Fruit fly (Drosophila melanogaster) whole organism, larva: ENCODE results near the gene CG14042.

Experiments
- noc ChIP-seq: fragments of 200-800 bp; sonication (Bioruptor generic); optimal IDR thresholded peaks from 3 replicates; lab custom pipeline; 2019; ENCODE audit warnings: missing biosample characterization, mild to moderate bottlenecking, missing genetic modification characterization, moderate library complexity

CG14042 gene

DNA sequence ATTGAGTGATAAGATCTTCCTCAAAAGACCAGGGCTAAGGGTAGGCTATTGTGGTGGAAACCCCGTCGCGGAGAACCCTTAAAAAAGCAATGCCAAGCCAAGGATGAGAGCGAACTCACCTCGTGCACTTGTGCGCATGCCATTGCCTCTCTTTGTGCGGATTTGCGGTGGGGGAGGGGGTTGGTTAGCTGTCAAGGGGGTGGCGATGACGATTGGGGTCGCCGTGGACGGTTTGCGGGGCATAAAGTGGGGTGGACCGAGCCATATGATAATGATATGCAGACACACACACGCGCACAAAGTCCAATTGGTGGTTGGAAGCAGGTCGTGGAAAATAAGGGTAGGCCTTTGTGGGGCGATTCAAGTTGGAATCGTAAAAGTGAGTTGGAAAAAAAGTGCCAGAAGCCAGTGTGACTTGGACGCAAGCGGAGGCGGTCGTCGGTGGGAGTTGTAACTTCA is at the start of gene CG14042, which contains the start of gene SP555:
CG14042 (plus strand) TSS at position 308 of the 459 bp plus-strand sequence.
SP555 (plus strand) TSS at position 308 of the 459 bp plus-strand sequence.
- TF ChIP-seq noc (tag; lab: Kevin White, UChicago): no peak

DNA sequence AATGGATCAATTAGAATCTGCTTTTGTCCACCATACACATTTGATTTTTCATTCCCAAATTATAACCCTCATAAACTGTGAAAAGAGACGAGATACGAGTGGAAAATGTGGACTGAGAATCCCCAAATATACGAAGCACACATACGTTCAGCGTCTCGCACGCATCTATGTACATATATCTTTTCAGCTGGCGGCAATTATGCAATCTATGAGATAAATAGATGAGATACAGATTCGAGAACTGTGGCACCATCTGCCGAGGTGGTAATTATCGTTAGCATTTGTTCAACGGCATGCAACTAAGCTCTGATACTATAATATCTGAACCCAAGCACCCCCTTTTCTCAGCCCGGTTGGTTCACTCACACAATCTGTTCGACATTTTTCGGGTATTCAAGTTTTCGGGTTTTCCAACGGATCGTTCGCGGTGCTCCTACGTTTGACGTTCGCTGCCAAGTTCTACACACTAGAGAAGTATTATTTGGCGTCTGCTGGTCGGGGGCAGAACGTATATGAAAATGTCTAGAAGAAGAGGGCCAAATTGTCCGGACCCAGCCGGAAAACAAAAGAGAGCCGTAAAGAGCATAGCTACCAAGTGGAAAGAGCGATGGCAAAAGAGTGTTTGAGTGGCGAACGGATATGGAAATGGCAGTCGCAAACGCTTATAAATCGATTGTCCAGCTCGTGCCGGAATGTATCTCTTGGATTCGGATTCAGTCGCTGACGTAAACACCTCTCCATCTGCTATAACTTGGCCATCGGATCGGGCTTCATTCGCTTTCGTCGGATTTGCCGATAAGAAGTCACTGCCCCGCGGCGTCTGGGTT is 42.3 kb upstream of the CG14042 start:
- TF ChIP-seq noc (tag; lab: Kevin White, UChicago): no peak

DNA sequence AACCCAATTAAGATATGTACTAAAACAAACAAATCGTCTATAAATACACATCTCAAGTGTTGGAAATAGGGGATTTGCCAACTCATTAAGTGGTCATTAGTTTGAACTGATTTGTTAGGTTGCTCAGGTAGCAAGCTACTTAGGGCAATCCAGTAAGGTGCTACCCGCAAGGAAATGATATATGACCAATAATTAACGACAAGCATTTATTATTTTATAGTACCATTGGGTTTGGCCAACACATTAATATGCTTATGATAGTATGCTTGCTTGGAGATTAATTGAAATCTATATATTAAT is 41.7 kb upstream of the CG14042 start:
- TF ChIP-seq noc (tag; lab: Kevin White, UChicago): no peak

DNA sequence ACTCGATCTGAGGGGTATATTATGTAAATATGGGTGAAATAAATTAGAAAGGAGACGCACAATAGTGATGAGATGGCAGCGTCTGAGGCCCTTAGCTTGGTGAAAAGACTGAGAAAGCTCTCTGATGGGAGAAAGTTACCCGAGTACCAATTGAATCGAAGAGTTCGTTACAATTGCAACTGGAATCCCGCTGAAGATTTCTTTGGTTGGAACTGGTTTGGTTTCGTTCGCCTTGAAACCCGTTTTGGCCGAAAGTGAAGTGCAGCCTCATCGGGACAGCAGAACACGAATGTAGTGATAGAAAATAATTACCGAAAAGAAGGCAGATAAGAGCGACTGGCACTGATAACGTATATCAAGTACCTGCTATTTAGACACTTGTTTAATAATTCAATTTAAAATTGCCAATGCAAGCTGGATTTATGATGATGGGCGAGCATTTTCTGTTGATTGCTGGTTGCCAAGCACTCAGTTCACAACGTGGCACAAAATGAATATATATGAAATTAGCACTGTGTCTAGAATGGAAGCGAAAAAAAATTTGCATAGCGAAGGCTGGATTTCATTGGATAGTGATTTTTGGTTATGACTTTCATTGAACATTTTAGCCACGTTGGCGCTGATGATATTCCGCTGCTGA is 41.1 kb upstream of the CG14042 start:
- no peak for TF ChIP-seq noc (tag; lab: Kevin White, UChicago)

dm6 chr2L:4997401-4998259 is 39.9 kb upstream of the CG14042 start:
- TF ChIP-seq noc (tag; lab: Kevin White, UChicago): peak; percentile 96

DNA sequence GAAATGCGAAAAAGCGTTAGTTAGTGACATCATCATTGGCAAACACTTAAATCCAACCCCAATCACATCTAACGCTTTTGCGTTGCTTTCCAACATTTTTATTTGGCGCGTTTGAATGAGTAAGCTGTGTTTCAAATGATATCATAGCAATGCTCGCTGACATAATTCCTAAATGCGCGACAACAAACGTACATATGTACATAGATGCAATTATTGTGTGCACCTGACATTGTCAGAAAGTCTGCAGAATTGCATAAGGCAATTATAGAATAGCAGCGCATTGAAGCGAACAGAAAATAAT is 39.3 kb upstream of the CG14042 start:
- no peak for TF ChIP-seq noc (tag; lab: Kevin White, UChicago)

DNA sequence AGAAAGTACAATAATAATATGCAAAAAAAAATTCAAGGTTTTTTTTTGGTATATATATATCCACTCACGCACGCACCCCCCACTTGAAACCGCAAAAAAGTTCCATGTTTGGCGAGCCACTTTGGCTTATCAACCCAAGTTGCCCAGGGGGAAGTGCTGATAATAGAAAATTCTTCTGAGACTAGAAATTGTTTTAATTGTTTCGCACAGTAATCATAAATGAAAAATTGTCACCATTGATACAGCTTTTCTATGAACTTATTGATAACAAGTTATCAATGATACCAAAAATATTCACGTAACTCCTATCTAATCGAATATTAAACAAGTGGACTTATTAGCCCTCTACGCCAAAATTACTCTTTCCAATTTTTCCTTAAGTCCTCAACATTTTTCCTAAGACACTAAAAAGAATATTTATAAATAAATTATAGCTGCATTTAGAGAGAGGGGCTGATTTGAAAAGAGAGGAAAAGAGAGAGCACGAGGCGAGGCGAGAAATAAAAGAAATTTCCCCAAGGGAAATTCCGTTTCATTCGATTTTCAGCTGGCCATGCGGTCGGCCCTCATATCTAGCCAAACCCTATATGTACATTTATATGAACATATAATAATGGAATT is 38.8 kb upstream of the CG14042 start:
- TF ChIP-seq noc (tag; lab: Kevin White, UChicago): no peak

DNA sequence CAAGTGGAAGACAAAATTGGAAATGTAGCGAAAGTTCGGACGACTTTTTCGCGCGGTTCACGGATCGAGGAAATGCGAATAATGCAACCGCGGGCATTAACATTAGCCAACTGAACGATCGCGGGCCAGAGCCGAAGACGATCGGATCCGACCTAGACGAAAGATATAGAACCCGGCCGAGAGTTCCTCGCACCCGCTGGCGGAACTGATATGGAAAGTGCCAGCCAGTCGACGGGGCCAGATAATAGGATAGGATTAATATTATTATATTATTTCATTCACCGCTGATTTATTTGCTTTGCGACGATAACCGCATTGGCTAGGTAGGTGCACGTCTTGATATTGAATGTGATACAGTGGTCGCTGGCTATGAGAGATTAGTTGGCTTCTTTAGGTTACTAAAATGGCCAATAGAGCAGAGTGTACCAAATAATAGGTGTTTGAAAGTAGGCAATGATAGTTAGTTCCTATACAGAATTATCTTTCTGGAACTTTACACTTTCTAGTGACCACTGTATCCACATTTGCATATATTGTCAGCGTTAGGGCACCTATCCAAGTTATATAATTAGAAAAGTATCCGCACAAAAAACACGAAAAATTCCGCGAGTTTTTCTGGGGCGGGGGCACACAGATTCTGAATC is 38.0 kb upstream of the CG14042 start:
- TF ChIP-seq noc (tag; lab: Kevin White, UChicago): peak; percentile 75

- peak; percentile 87 for TF ChIP-seq noc (tag; lab: Kevin White, UChicago)
Observed at dm6 chr2L:5000287-5000871, 37.1 kb upstream of the CG14042 start.

DNA sequence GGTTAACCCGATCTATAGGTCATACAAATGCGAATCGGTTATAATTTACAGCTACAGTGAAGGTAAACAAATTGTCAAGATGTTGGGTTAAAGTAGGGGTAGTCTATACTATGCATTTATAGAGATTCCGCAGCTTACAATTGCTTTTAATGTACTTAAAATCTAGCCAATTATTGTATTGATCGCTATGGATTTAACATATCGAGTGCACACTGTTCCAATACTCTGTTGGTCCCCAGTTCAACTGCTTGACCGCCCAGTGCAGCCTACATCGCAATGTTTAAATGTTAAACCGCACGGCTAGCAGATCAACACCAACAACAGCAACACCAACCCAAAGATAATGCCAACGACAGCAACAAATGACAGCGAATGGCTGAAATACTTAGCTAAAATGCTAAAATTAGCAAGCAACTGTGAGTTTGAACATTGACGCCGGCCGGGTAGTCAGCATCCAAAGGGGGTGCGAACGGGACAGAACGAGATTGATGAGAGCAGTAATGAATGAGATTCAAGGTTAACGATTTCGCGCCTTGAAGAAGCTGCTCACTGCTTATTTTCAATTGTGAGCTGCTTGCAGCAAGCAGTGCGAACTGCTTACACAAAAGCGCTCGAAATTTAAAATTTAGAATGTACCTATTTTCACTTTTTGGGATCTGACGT is 36.5 kb upstream of the CG14042 start:
- TF ChIP-seq noc (tag; lab: Kevin White, UChicago): no peak

DNA sequence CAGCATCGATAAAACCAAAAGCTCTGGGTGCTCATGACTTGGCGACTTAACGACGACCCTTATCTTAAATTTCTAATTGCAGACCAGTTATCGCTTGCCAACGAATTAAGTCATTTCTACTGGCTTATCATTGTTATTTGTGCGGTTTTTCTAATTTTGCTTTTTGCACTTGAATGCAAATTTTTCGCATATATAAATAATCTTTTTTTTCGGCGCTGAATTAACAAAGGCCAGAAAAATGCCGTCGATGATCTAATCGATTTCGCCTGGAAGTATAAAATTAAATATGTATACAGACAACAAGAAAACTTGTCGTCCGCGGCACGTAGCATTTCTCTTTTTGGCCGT is 36.0 kb upstream of the CG14042 start:
- no peak for TF ChIP-seq noc (tag; lab: Kevin White, UChicago)

DNA sequence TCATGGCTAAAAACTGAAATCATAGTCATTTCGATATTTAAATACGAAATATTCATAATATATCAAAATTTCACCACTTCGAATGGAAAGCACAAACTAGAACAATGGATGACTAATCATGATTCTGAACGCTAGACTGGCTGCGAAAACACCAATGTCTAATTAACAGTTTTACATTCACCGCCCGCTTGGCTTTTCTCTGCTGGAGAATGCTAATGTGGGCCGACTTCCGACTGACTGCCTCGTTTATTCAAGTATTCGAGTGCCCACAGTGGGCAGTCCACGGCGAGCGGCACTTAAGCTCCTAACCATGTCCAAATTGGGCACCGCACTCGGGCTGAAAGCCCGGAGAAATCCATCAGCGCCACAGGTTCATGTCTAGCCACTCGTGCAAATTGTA is 35.5 kb upstream of the CG14042 start:
- TF ChIP-seq noc (tag; lab: Kevin White, UChicago): no peak

dm6 chr2L:5002711-5003402 is 34.7 kb upstream of the CG14042 start:
- no peak for TF ChIP-seq noc (tag; lab: Kevin White, UChicago)
